Worm (Caenorhabditis elegans) whole organism, young adult: Measurements from ENCODE around the gene F02H6.6.
A peak's percentile ranks its signal among the peaks of the same experiment; 100 is the strongest.
"Not testable (repeated sequence)": the region's sequence is repeated elsewhere in the genome, so short reads cannot be mapped to it uniquely, and the experiment has no call there.

Experiments
- B0261.1 ChIP-seq: sonication (generic microtip); optimal IDR thresholded peaks from 2 replicates; lab custom pipeline; 2016; ENCODE audit warnings: mild to moderate bottlenecking, missing genetic modification characterization, moderate library complexity, missing compliant biosample characterization
- F55B11.4 ChIP-seq: sonication (generic microtip); optimal IDR thresholded peaks from 2 replicates; lab custom pipeline; 2016; ENCODE audit warnings: missing compliant biosample characterization, missing genetic modification characterization, borderline replicate concordance; ENCODE audit not compliant: insufficient read depth
- aptf-2 ChIP-seq: fragments of 200-800 bp; sonication (Bioruptor generic); conservative IDR thresholded peaks from 2 replicates; pipeline ENCODE4 v1.3.6; 2022; ENCODE audit warnings: missing genetic modification reagents, missing genetic modification characterization, missing compliant biosample characterization
- cebp-2 ChIP-seq: fragments of 200-800 bp; sonication (Bioruptor generic); IDR thresholded peaks from 2 replicates; pipeline ENCODE4 v1.3.6; 2022; ENCODE audit warnings: missing genetic modification characterization, missing compliant biosample characterization
- ceh-40 ChIP-seq: fragments of 200-800 bp; sonication (Bioruptor generic); IDR thresholded peaks from 2 replicates; pipeline ENCODE4 v1.3.6; 2022; ENCODE audit warnings: missing genetic modification characterization, missing compliant biosample characterization
- dpl-1 ChIP-seq: fragments of 150-350 bp; optimal IDR thresholded peaks from 2 replicates; lab custom pipeline; 2014; ENCODE audit warnings: missing biosample characterization, missing genetic modification reagents, missing genetic modification characterization
- hmg-1.2 ChIP-seq: fragments of 200-800 bp; sonication (Bioruptor generic); IDR thresholded peaks from 2 replicates; pipeline ENCODE4 v1.3.6; 2022; ENCODE audit warnings: missing genetic modification reagents, missing genetic modification characterization, missing compliant biosample characterization
- lin-54 ChIP-seq: fragments of 200-800 bp; sonication (Bioruptor generic); optimal IDR thresholded peaks from 2 replicates; lab custom pipeline; 2018; ENCODE audit warnings: mild to moderate bottlenecking, missing genetic modification characterization, missing compliant biosample characterization
- madf-8 ChIP-seq: fragments of 200-800 bp; sonication (Bioruptor generic); conservative IDR thresholded peaks from 2 replicates; pipeline ENCODE4 v1.3.6; 2022; ENCODE audit warnings: missing genetic modification reagents, missing genetic modification characterization, missing compliant biosample characterization
- nhr-80 ChIP-seq: sonication (generic microtip); optimal IDR thresholded peaks from 2 replicates; lab custom pipeline; 2016; ENCODE audit warnings: missing genetic modification characterization, missing compliant biosample characterization
- rpc-1 ChIP-seq, 2 experiments: fragments of 150-350 bp in 1 of 2; sonication (generic microtip) in 1 of 2; optimal IDR thresholded peaks; 2 replicates each; lab custom pipeline; 2014 to 2018; ENCODE audit warnings: missing biosample characterization in 1 of 2, missing genetic modification characterization in 1 of 2, missing genetic modification reagents in 1 of 2, missing genotype in 1 of 2
- sea-2 ChIP-seq: fragments of 200-800 bp; sonication (Bioruptor generic); IDR thresholded peaks from 2 replicates; pipeline ENCODE4 v1.3.6; 2022; ENCODE audit warnings: missing genetic modification characterization, missing compliant biosample characterization

ce11 chrIV:14218526-14218925 is 12.2 kb downstream of the F02H6.6 start:
- not testable (repeated sequence) for TF ChIP-seq sea-2 (GFP tag; lab: Robert Waterston, UW); dpl-1 (GFP tag; lab: Kevin White, UChicago); B0261.1 (tag; lab: Kevin White, UChicago); aptf-2; cebp-2 (GFP tag; lab: Robert Waterston, UW); ceh-40 (GFP tag; lab: Robert Waterston, UW); nhr-80 (tag; lab: Kevin White, UChicago); lin-54; F55B11.4; rpc-1 (optimal IDR thresholded peaks at IDR 0.05; lab: Kevin White, UChicago); rpc-1 (tag; optimal IDR thresholded peaks at IDR 0.05; lab: Kevin White, UChicago)
- peak; percentile 27; the same call in 1 of the 2 replicates for TF ChIP-seq hmg-1.2 (GFP tag; lab: Robert Waterston, UW)
- TF ChIP-seq madf-8 (GFP tag; lab: Robert Waterston, UW) = 0 out of 2 replicates have a peak, but pooled peaks have one; percentile 9
